Worm (Caenorhabditis elegans) whole organism, mixed stage, embryonic: Measurements from ENCODE around the gene C50C3.19.

Experiments
- M03D4.4 ChIP-seq: sonication (generic microtip); optimal IDR thresholded peaks from 2 replicates; lab custom pipeline; 2017; ENCODE audit warnings: mild to moderate bottlenecking, missing genetic modification characterization, missing compliant biosample characterization
- blmp-1 ChIP-seq: fragments of 150-350 bp; optimal IDR thresholded peaks from 2 replicates; lab custom pipeline; 2014; ENCODE audit warnings: missing biosample characterization, missing genetic modification characterization
- ceh-39 ChIP-seq: fragments of 150-350 bp; optimal IDR thresholded peaks from 2 replicates; lab custom pipeline; 2014; ENCODE audit warnings: missing biosample characterization, missing genetic modification characterization
- ceh-43 ChIP-seq: fragments of 200-800 bp; sonication (Bioruptor generic); optimal IDR thresholded peaks from 2 replicates; lab custom pipeline; 2018; ENCODE audit warnings: mild to moderate bottlenecking, missing genetic modification characterization, moderate library complexity, missing compliant biosample characterization
- ceh-83 ChIP-seq: fragments of 200-800 bp; sonication (Bioruptor generic); optimal IDR thresholded peaks from 2 replicates; lab custom pipeline; 2018; ENCODE audit warnings: mild to moderate bottlenecking, missing genetic modification characterization, missing compliant biosample characterization
- ces-1 ChIP-seq: fragments of 150-350 bp; optimal IDR thresholded peaks from 2 replicates; lab custom pipeline; 2014; ENCODE audit warnings: missing biosample characterization, missing genetic modification reagents, missing genetic modification characterization
- cnd-1 ChIP-seq: fragments of 200-800 bp; sonication (Bioruptor generic); optimal IDR thresholded peaks from 2 replicates; lab custom pipeline; 2018; ENCODE audit warnings: mild to moderate bottlenecking, missing genetic modification characterization, missing compliant biosample characterization
- drap-1 ChIP-seq: fragments of 200-800 bp; sonication (Bioruptor generic); optimal IDR thresholded peaks from 3 replicates; lab custom pipeline; 2018; ENCODE audit warnings: mild to moderate bottlenecking, missing genetic modification characterization, missing compliant biosample characterization
- elt-1 ChIP-seq: sonication (generic microtip); optimal IDR thresholded peaks from 2 replicates; lab custom pipeline; 2017; ENCODE audit warnings: missing genetic modification characterization, mild to moderate bottlenecking, missing compliant biosample characterization, antibody characterized with exemption, moderate library complexity, borderline replicate concordance; ENCODE audit not compliant: insufficient read depth
- elt-3 ChIP-seq: fragments of 150-350 bp; optimal IDR thresholded peaks from 2 replicates; lab custom pipeline; 2014; ENCODE audit warnings: missing biosample characterization, missing genetic modification characterization
- flh-1 ChIP-seq: fragments of 200-800 bp; sonication (Bioruptor generic); optimal IDR thresholded peaks from 2 replicates; lab custom pipeline; 2018; ENCODE audit warnings: mild to moderate bottlenecking, missing genetic modification characterization, moderate library complexity, missing compliant biosample characterization
- ham-2 ChIP-seq: fragments of 200-800 bp; sonication (Bioruptor generic); optimal IDR thresholded peaks from 2 replicates; lab custom pipeline; 2018; ENCODE audit warnings: mild to moderate bottlenecking, missing genetic modification characterization, missing compliant biosample characterization
- hlh-1 ChIP-seq: fragments of 150-350 bp; optimal IDR thresholded peaks from 2 replicates; lab custom pipeline; 2014; ENCODE audit warnings: missing biosample characterization, missing genetic modification reagents, missing genetic modification characterization
- lsy-2 ChIP-seq: fragments of 150-350 bp; optimal IDR thresholded peaks from 2 replicates; lab custom pipeline; 2014; ENCODE audit warnings: missing biosample characterization, missing genetic modification characterization
- mab-5 ChIP-seq: fragments of 150-350 bp; optimal IDR thresholded peaks from 2 replicates; lab custom pipeline; 2014; ENCODE audit warnings: missing biosample characterization, missing genetic modification characterization
- mep-1 ChIP-seq: fragments of 150-350 bp; optimal IDR thresholded peaks from 2 replicates; lab custom pipeline; 2017; ENCODE audit warnings: missing biosample characterization, missing genetic modification reagents, missing genetic modification characterization, inconsistent platforms
- mls-2 ChIP-seq: sonication (generic microtip); optimal IDR thresholded peaks from 2 replicates; lab custom pipeline; 2016; ENCODE audit warnings: mild to moderate bottlenecking, missing genetic modification characterization, moderate library complexity, missing compliant biosample characterization
- nhr-12 ChIP-seq: fragments of 150-350 bp; optimal IDR thresholded peaks from 2 replicates; lab custom pipeline; 2014; ENCODE audit warnings: missing biosample characterization, missing genetic modification characterization
- nhr-2 ChIP-seq: fragments of 150-350 bp; optimal IDR thresholded peaks from 2 replicates; lab custom pipeline; 2014; ENCODE audit warnings: missing biosample characterization, missing genetic modification characterization
- nhr-237 ChIP-seq: fragments of 150-350 bp; optimal IDR thresholded peaks from 2 replicates; lab custom pipeline; 2014; ENCODE audit warnings: missing biosample characterization, missing genetic modification characterization
- nhr-76 ChIP-seq: sonication (generic microtip); optimal IDR thresholded peaks from 2 replicates; lab custom pipeline; 2017; ENCODE audit warnings: missing biosample characterization, missing genetic modification characterization
- pha-4 ChIP-seq: fragments of 150-350 bp; optimal IDR thresholded peaks from 2 replicates; lab custom pipeline; 2018; ENCODE audit warnings: missing biosample characterization, missing genetic modification reagents, missing genetic modification characterization
- snpc-4 ChIP-seq: fragments of 150-350 bp; optimal IDR thresholded peaks from 2 replicates; lab custom pipeline; 2014; ENCODE audit warnings: missing biosample characterization, missing genetic modification characterization
- sptf-1 ChIP-seq: sonication (generic microtip); optimal IDR thresholded peaks from 2 replicates; lab custom pipeline; 2017; ENCODE audit warnings: mild to moderate bottlenecking, missing genetic modification characterization, moderate library complexity, missing compliant biosample characterization
- tbx-8 ChIP-seq: fragments of 200-800 bp; sonication (Bioruptor generic); optimal IDR thresholded peaks from 2 replicates; lab custom pipeline; 2018; ENCODE audit warnings: mild to moderate bottlenecking, missing genetic modification characterization, moderate library complexity, missing compliant biosample characterization
- unc-120 ChIP-seq: sonication (generic microtip); optimal IDR thresholded peaks from 2 replicates; lab custom pipeline; 2017; ENCODE audit warnings: missing genetic modification characterization, missing compliant biosample characterization; ENCODE audit not compliant: poor library complexity, severe bottlenecking
- unc-39 ChIP-seq: fragments of 150-350 bp; optimal IDR thresholded peaks from 2 replicates; lab custom pipeline; 2014; ENCODE audit warnings: missing biosample characterization, missing genetic modification characterization
- unc-62 ChIP-seq: fragments of 150-350 bp; optimal IDR thresholded peaks from 2 replicates; lab custom pipeline; 2014; ENCODE audit warnings: missing biosample characterization, missing genetic modification reagents, missing genetic modification characterization
- zip-8 ChIP-seq: fragments of 150-350 bp; optimal IDR thresholded peaks from 2 replicates; lab custom pipeline; 2014; ENCODE audit warnings: missing biosample characterization, missing genetic modification characterization

The C50C3.19 gene

DNA sequence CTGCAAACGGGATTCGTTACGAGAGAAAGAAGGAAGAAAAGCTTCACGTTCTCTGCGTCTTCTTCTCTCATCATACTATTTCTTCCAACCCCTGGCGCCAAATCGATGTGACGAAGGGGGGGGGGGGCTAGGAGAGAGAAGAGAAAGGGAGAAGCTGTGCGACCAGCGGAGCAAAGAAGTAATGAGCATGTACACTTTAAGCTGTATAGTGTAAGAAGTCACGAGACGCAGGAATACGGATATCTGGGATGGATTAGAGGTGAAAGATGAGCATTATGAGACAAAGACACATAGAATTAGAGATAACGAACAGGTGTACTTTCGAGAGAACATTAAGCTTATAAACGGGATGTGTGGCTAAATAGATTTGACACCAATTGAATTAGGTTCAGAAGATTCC is 11.2 kb downstream of the C50C3.19 start:
- TF ChIP-seq unc-120 (peak; percentile 83), hlh-1 (tag; lab: Kevin White, UChicago) (peak; percentile 58), mep-1 (no peak), blmp-1 (tag; lab: Kevin White, UChicago) (no peak), ces-1 (GFP tag; lab: Kevin White, UChicago) (peak; percentile 62), M03D4.4 (tag; lab: Kevin White, UChicago) (no peak), elt-3 (tag; lab: Kevin White, UChicago) (no peak), nhr-2 (tag; lab: Kevin White, UChicago) (no peak), drap-1 (GFP tag; lab: Kevin White, UChicago) (no peak), unc-62 (GFP tag; lab: Kevin White, UChicago) (peak; percentile 36), zip-8 (no peak), sptf-1 (tag; lab: Kevin White, UChicago) (no peak), cnd-1 (tag; lab: Kevin White, UChicago) (no peak), mab-5 (peak; percentile 21), ham-2 (GFP tag; lab: Kevin White, UChicago) (no peak), elt-1 (tag; lab: Kevin White, UChicago) (no peak)

DNA sequence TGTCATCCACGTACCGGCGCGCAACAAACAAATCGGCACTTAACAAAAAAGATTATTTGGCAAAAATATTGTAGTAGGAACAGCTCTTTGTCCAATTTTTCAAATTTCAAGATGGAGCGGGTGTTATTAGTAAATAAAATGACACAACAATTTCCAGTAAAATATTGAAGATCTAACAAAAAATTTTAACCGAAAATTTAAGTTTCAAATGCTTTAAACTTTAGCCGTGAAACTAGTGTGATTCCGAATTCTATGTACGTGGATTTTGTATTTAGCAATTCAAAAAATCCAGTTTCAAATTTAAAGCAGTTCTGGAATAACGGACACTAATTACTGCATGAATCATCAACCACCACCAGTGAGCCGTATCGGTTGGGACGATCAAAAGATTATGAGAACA is 12.1 kb downstream of the C50C3.19 start, which contains the start of gene snb-5:
TSS of gene snb-5 (plus strand) at position 301 of the 400 bp plus-strand sequence.
- TF ChIP-seq elt-3 (tag; lab: Kevin White, UChicago) (no peak), ceh-39 (no peak), nhr-12 (tag; lab: Kevin White, UChicago) (no peak), pha-4 (tag; lab: Kevin White, UChicago) (no peak), cnd-1 (tag; lab: Kevin White, UChicago) (no peak), mls-2 (tag; lab: Kevin White, UChicago) (no peak), tbx-8 (GFP tag; lab: Kevin White, UChicago) (no peak)

DNA sequence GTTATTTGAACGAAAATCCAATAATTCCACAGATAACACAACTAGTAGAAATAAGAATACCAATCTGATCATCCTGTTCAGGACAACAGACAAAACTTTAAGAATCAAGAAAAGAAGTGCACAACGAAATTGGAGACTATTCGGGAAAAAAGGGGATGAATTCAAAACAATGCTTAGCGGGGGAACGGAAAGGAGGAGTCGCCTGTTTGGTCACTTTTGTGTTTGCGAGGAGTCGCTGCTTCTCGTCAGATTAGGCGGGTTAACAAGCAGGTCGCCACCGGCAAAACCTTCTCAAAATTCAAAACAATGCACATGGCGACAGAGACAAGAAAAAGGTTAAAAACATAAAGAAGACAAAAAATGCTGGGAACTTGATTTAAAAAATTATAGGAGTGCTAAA is 19.2 kb downstream of the C50C3.19 start, which contains the start of gene C30A5.10:
TSS of gene C30A5.10 (minus strand) at position 101 of the 400 bp plus-strand sequence.
- TF ChIP-seq unc-39: no peak
- no peak for TF ChIP-seq nhr-76 (tag; lab: Kevin White, UChicago)
- TF ChIP-seq mep-1: no peak
- no peak for TF ChIP-seq ceh-43 (GFP tag; lab: Kevin White, UChicago)
- no peak for TF ChIP-seq M03D4.4 (tag; lab: Kevin White, UChicago)
- TF ChIP-seq sptf-1 (tag; lab: Kevin White, UChicago): no peak
- TF ChIP-seq mls-2 (tag; lab: Kevin White, UChicago): no peak
- no peak for TF ChIP-seq flh-1 (GFP tag; lab: Kevin White, UChicago)
- TF ChIP-seq tbx-8 (GFP tag; lab: Kevin White, UChicago): no peak
- TF ChIP-seq, all 35 proteins: peak for 0

DNA sequence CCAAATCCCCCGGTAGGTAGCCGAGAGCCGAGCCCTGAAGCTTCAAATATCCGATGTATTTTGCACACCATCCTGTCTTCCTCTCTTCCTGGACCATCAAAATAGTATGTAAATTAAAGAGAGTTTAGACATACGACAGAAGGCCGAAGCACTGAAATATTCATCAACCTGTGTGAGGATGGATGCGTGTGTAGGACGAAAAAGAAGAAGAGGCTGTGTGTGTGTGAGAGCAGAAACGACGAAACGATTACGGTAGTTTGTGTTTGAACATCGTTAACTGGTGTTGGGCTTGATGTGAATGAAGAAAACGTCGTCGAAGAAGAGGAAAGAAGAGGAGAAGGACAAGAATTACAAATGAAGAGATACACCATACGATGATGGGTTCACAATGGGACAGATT is 21.0 kb downstream of the C50C3.19 start:
- TF ChIP-seq ceh-39 (no peak), unc-62 (GFP tag; lab: Kevin White, UChicago) (no peak), tbx-8 (GFP tag; lab: Kevin White, UChicago) (no peak), M03D4.4 (tag; lab: Kevin White, UChicago) (no peak), ces-1 (GFP tag; lab: Kevin White, UChicago) (no peak), blmp-1 (tag; lab: Kevin White, UChicago) (no peak), ceh-83 (GFP tag; lab: Kevin White, UChicago) (no peak), mep-1 (no peak), flh-1 (GFP tag; lab: Kevin White, UChicago) (no peak), nhr-12 (tag; lab: Kevin White, UChicago) (no peak), nhr-237 (tag; lab: Kevin White, UChicago) (no peak), snpc-4 (no peak), cnd-1 (tag; lab: Kevin White, UChicago) (no peak), nhr-2 (tag; lab: Kevin White, UChicago) (no peak), unc-120 (no peak), mab-5 (no peak), zip-8 (no peak), ham-2 (GFP tag; lab: Kevin White, UChicago) (no peak)

DNA sequence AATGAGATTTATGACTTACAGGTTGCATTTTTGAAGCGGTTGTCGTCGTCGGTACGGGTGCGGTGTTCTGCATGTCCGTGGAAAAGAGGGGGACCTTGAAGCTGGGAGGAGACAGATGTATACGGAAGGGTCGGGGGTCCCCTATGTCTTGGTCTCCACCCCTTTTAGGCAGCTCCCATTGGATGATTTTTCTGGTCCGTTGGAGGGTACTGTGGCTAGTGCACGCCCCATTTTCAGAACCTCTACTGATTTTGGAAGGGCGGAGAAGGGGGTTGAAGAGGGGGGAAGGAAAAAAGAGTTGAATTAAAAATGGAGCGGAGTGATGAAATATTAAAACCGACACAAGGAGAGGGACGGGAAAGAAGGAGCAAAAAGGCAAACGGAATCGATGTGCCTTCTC is 25.6 kb downstream of the C50C3.19 start, which contains the start of gene unc-86:
TSS of gene unc-86 (minus strand) at position 113 of the 400 bp plus-strand sequence.
- peak; percentile 55 for TF ChIP-seq lsy-2 (tag; lab: Kevin White, UChicago)
- no peak for TF ChIP-seq M03D4.4 (tag; lab: Kevin White, UChicago)
